Worm (Caenorhabditis elegans) whole organism, young adult: ENCODE results near the gene K07E3.4.

Experiments
- F33H1.4 ChIP-seq: fragments of 200-800 bp; sonication (Bioruptor generic); IDR thresholded peaks from 2 replicates; pipeline ENCODE4 v1.3.6; 2022; ENCODE audit warnings: missing genetic modification reagents, missing genetic modification characterization, missing compliant biosample characterization
- efl-1 ChIP-seq: fragments of 150-350 bp; optimal IDR thresholded peaks from 2 replicates; lab custom pipeline; 2014; ENCODE audit warnings: missing biosample characterization, missing genetic modification reagents, missing genetic modification characterization
- mes-4 ChIP-seq: sonication (generic microtip); optimal IDR thresholded peaks from 2 replicates; lab custom pipeline; 2016; ENCODE audit warnings: missing genotype, missing genetic modification characterization, missing compliant biosample characterization
- tlf-1 ChIP-seq: fragments of 200-800 bp; sonication (Bioruptor generic); optimal IDR thresholded peaks from 2 replicates; lab custom pipeline; 2018; ENCODE audit warnings: mild to moderate bottlenecking, missing genetic modification characterization, missing compliant biosample characterization
- ztf-18 ChIP-seq: sonication (generic microtip); optimal IDR thresholded peaks from 2 replicates; lab custom pipeline; 2016; ENCODE audit warnings: missing genotype, mild to moderate bottlenecking, missing genetic modification characterization, missing compliant biosample characterization
- ztf-25 ChIP-seq: fragments of 200-800 bp; sonication (Bioruptor generic); IDR thresholded peaks from 2 replicates; pipeline ENCODE4 v1.3.6; 2022; ENCODE audit warnings: missing genetic modification reagents, missing genetic modification characterization, missing compliant biosample characterization

The K07E3.4 gene

DNA sequence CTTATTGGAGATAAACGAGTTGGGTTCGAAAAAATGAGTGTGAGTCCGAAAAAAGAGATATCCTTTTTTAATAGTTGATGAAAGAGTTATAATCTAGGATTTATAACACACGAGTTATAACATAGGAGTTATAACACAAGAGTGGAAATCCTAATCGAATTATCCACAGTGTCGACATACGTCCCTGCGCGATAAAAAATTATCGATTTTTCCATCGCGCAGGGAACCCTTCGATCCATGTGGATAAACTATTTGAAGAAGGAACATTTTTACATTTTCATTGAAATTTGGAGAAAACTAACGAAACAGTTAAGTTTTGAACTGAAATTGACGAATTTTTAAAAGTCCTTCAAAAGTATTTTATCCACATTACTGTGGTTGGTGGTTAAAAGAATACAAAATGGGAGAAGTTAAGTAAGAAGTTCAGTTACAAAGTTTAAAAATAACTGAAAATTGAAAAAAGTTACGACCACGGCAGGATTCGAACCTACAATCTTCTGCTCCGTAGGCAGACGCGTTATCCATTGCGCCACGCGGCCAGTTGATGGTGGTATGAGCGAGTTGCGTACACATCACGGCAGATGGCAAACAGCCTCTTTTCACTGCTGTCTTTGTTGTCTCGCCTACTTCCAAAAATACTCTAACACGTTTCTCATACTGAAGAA is 47.5 kb downstream of the K07E3.4 start (continued):
- TF ChIP-seq mes-4 (tag; lab: Kevin White, UChicago): peak; percentile 81
- TF ChIP-seq F33H1.4 (GFP tag; lab: Robert Waterston, UW): no peak; the same call in none of the 2 replicates
- no peak for TF ChIP-seq efl-1 (GFP tag; lab: Kevin White, UChicago)
- TF ChIP-seq ztf-18 (tag; lab: Kevin White, UChicago): peak; percentile 80
- TF ChIP-seq tlf-1 (GFP tag; lab: Kevin White, UChicago): peak; percentile 97
- TF ChIP-seq ztf-25: peak; percentile 95
